Fruit fly (Drosophila melanogaster) ovary, adult (tissue): ENCODE measurements around the gene Tmtc4.

Experiments
- CG17801 ChIP-seq: fragments of 200-800 bp; optimal IDR thresholded peaks from 2 replicates; lab custom pipeline; 2019; ENCODE audit warnings: missing biosample characterization, mild to moderate bottlenecking, missing genetic modification characterization, moderate library complexity; ENCODE audit not compliant: partially characterized antibody

Gene Tmtc4

dm6 chr3R:15345198-15346017 is 5.6 kb upstream of the Tmtc4 start:
- no peak for TF ChIP-seq CG17801

dm6 chr3R:15346018-15346383 is 5.0 kb upstream of the Tmtc4 start, which contains the start of the genes Surf4 and CG31301:
Gene Surf4 (minus strand): TSS chr3R:15346176.
Gene CG31301 (plus strand): TSS chr3R:15346205.
- no peak for TF ChIP-seq CG17801

- TF ChIP-seq CG17801, result no peak
These were observed 3.2 kb upstream of the Tmtc4 start, which contains the start of the genes CG42726 and CG42727 for dm6 chr3R:15347822-15348221. Gene CG42726 (plus strand): TSS chr3R:15348048. Gene CG42727 (plus strand): TSS chr3R:15348048.

dm6 chr3R:15354019-15354418 is 3.0 kb downstream of the Tmtc4 start:
- no peak for TF ChIP-seq CG17801

- no peak for TF ChIP-seq CG17801
These were observed 5.1 kb downstream of the Tmtc4 start for dm6 chr3R:15356152-15356551.

dm6 chr3R:15356645-15357431 is 5.8 kb downstream of the Tmtc4 start, which contains the start of the genes Atg4b and Hibch:
Gene Atg4b (minus strand): TSS chr3R:15356924.
Gene Hibch (plus strand): TSS chr3R:15357229.
- peak; percentile 90 for TF ChIP-seq CG17801

dm6 chr3R:15361490-15361889 is 10.5 kb downstream of the Tmtc4 start, which contains the start of the genes Cog2 and Trax:
Gene Cog2 (minus strand): TSS chr3R:15361657.
Gene Trax (plus strand): TSS chr3R:15361692.
- TF ChIP-seq CG17801, result peak; percentile 65

- peak; percentile 10 for TF ChIP-seq CG17801
These were observed 12.6 kb downstream of the Tmtc4 start, which contains the start of gene CG6171 for dm6 chr3R:15363608-15364007. Gene CG6171 (minus strand): TSS chr3R:15363857.

- peak; percentile 6 for TF ChIP-seq CG17801
These were observed 15.8 kb downstream of the Tmtc4 start for dm6 chr3R:15366839-15367238.

- no peak for TF ChIP-seq CG17801
These were observed 16.5 kb downstream of the Tmtc4 start, which contains the start of gene CG34404 for dm6 chr3R:15367477-15367876. Gene CG34404 (minus strand): TSS chr3R:15367665.

dm6 chr3R:15369742-15370141 is 18.7 kb downstream of the Tmtc4 start, which contains the start of gene CG14868:
Gene CG14868 (minus strand): TSS chr3R:15369945.
- no peak for TF ChIP-seq CG17801

dm6 chr3R:15371833-15372232 is 20.8 kb downstream of the Tmtc4 start, which contains the start of the genes Ccm3 and CG6136:
Gene Ccm3 (plus strand): TSS chr3R:15371957.
Gene CG6136 (minus strand): TSS chr3R:15372212.
- TF ChIP-seq CG17801, result peak; percentile 67

- no peak for TF ChIP-seq CG17801
These were observed 23.4 kb downstream of the Tmtc4 start, which contains the start of gene Rbp for dm6 chr3R:15374397-15374796. Gene Rbp (plus strand): TSS chr3R:15374635.

dm6 chr3R:15375470-15375869 is 24.4 kb downstream of the Tmtc4 start:
- no peak for TF ChIP-seq CG17801

- TF ChIP-seq CG17801, result no peak
These were observed 28.0 kb downstream of the Tmtc4 start for dm6 chr3R:15379071-15379470.

dm6 chr3R:15382851-15383250 is 31.8 kb downstream of the Tmtc4 start, which contains the start of gene h-cup:
Gene h-cup (minus strand): TSS chr3R:15382951.
- no peak for TF ChIP-seq CG17801
